Worm (Caenorhabditis elegans) whole organism, L4 larva: Measurements from ENCODE around the gene W07G1.1.

Experiments
- F44E2.7 ChIP-seq: fragments of 200-800 bp; sonication (Bioruptor generic); IDR thresholded peaks from 2 replicates; pipeline ENCODE4 v2.1.2; 2022; ENCODE audit warnings: missing genetic modification characterization, missing compliant biosample characterization
- F49E8.2 ChIP-seq: sonication (generic microtip); optimal IDR thresholded peaks from 2 replicates; lab custom pipeline; 2016; ENCODE audit warnings: missing compliant biosample characterization, mild to moderate bottlenecking, missing genetic modification characterization, borderline replicate concordance
- T26A8.4 ChIP-seq: fragments of 200-800 bp; sonication (Bioruptor generic); IDR thresholded peaks from 2 replicates; pipeline ENCODE4 v1.3.6; 2022; ENCODE audit warnings: missing genetic modification characterization, missing compliant biosample characterization
- Y105C5A.15 ChIP-seq: fragments of 200-800 bp; sonication (Bioruptor generic); IDR thresholded peaks from 2 replicates; pipeline ENCODE4 v1.3.6; 2022; ENCODE audit warnings: missing genetic modification characterization, missing compliant biosample characterization
- aha-1 ChIP-seq: fragments of 150-350 bp; peaks from one replicate; lab custom pipeline; 2014; ENCODE audit warnings: missing biosample characterization, missing genetic modification characterization
- aly-2 ChIP-seq: sonication (generic microtip); optimal IDR thresholded peaks from 2 replicates; lab custom pipeline; 2018; ENCODE audit warnings: missing biosample characterization, missing genetic modification characterization
- ama-1 ChIP-seq: fragments of 150-350 bp; optimal IDR thresholded peaks from 2 replicates; lab custom pipeline; 2014; ENCODE audit warnings: inconsistent platforms, mixed read lengths
- attf-4 ChIP-seq: sonication (generic microtip); optimal IDR thresholded peaks from 3 replicates; lab custom pipeline; 2017; ENCODE audit warnings: missing biosample characterization, missing genetic modification characterization
- ceh-28 ChIP-seq: fragments of 150-350 bp; optimal IDR thresholded peaks from 2 replicates; lab custom pipeline; 2014; ENCODE audit warnings: missing biosample characterization, missing genetic modification reagents, missing genetic modification characterization
- ceh-32 ChIP-seq: sonication (generic microtip); optimal IDR thresholded peaks from 2 replicates; lab custom pipeline; 2016; ENCODE audit warnings: mild to moderate bottlenecking, missing genetic modification characterization, missing compliant biosample characterization; ENCODE audit not compliant: poor library complexity
- ceh-62 ChIP-seq: sonication (generic microtip); optimal IDR thresholded peaks from 2 replicates; lab custom pipeline; 2017; ENCODE audit warnings: missing biosample characterization, missing genetic modification characterization
- daf-12 ChIP-seq: fragments of 150-350 bp; optimal IDR thresholded peaks from 2 replicates; lab custom pipeline; 2014; ENCODE audit warnings: missing biosample characterization, missing genetic modification reagents, missing genetic modification characterization
- daf-16 ChIP-seq, 3 experiments: sonication (generic microtip); optimal IDR thresholded peaks; 2 replicates each; lab custom pipeline; 2016 to 2017; ENCODE audit warnings: missing genetic modification characterization in 3 of 3, missing genetic modification reagents in 3 of 3, mild to moderate bottlenecking in 2 of 3, missing compliant biosample characterization in 2 of 3, missing biosample characterization in 1 of 3, moderate library complexity in 1 of 3
- daf-8 ChIP-seq: fragments of 200-800 bp; sonication (Bioruptor generic); IDR thresholded peaks from 2 replicates; pipeline ENCODE4 v1.3.6; 2022; ENCODE audit warnings: missing genetic modification characterization, missing compliant biosample characterization
- dpl-1 ChIP-seq: fragments of 150-350 bp; optimal IDR thresholded peaks from 2 replicates; lab custom pipeline; 2014; ENCODE audit warnings: missing biosample characterization, missing genetic modification reagents, missing genetic modification characterization
- dve-1 ChIP-seq: sonication (generic microtip); optimal IDR thresholded peaks from 2 replicates; lab custom pipeline; 2017; ENCODE audit warnings: antibody characterized with exemption, mild to moderate bottlenecking, missing genetic modification characterization, missing compliant biosample characterization; ENCODE audit not compliant: insufficient read depth
- egl-27 ChIP-seq: sonication (generic microtip); optimal IDR thresholded peaks from 3 replicates; lab custom pipeline; 2017; ENCODE audit warnings: missing biosample characterization, missing genetic modification reagents, missing genetic modification characterization
- egl-43 ChIP-seq: fragments of 200-800 bp; sonication (Bioruptor generic); IDR thresholded peaks from 2 replicates; pipeline ENCODE4 v1.3.6; 2022; ENCODE audit warnings: missing genetic modification reagents, missing genetic modification characterization, missing compliant biosample characterization
- gei-8 ChIP-seq: fragments of 200-800 bp; sonication (Bioruptor generic); optimal IDR thresholded peaks from 2 replicates; lab custom pipeline; 2018; ENCODE audit warnings: mild to moderate bottlenecking, missing genetic modification characterization, missing compliant biosample characterization
- hlh-11 ChIP-seq: fragments of 200-800 bp; sonication (Bioruptor generic); optimal IDR thresholded peaks from 2 replicates; lab custom pipeline; 2018; ENCODE audit warnings: mild to moderate bottlenecking, missing genetic modification characterization, missing compliant biosample characterization
- jun-1 ChIP-seq: fragments of 150-350 bp; optimal IDR thresholded peaks from 2 replicates; lab custom pipeline; 2014; ENCODE audit warnings: missing biosample characterization, missing genetic modification reagents, missing genetic modification characterization
- lim-7 ChIP-seq: fragments of 200-800 bp; sonication (Bioruptor generic); IDR thresholded peaks from 2 replicates; pipeline ENCODE4 v1.3.6; 2022; ENCODE audit warnings: missing genetic modification characterization, missing compliant biosample characterization
- lin-1 ChIP-seq: fragments of 200-800 bp; sonication (Bioruptor generic); IDR thresholded peaks from 2 replicates; pipeline ENCODE4 v1.3.6; 2022; ENCODE audit warnings: missing genetic modification reagents, missing genetic modification characterization, missing compliant biosample characterization
- lin-13 ChIP-seq: fragments of 150-350 bp; optimal IDR thresholded peaks from 2 replicates; lab custom pipeline; 2014; ENCODE audit warnings: missing biosample characterization, missing genetic modification reagents, missing genetic modification characterization
- lin-15B ChIP-seq: fragments of 150-350 bp; sonication (generic microtip); optimal IDR thresholded peaks from 3 replicates; lab custom pipeline; 2014; ENCODE audit warnings: missing biosample characterization, missing genetic modification characterization
- lin-38 ChIP-seq: fragments of 200-800 bp; sonication (Bioruptor generic); IDR thresholded peaks from 2 replicates; pipeline ENCODE4 v1.3.6; 2022; ENCODE audit warnings: missing genetic modification reagents, missing genetic modification characterization, missing compliant biosample characterization
- lin-39 ChIP-seq: fragments of 150-350 bp; optimal IDR thresholded peaks from 2 replicates; lab custom pipeline; 2014; ENCODE audit warnings: missing biosample characterization, missing genetic modification reagents, missing genetic modification characterization
- mdl-1 ChIP-seq, 2 experiments: fragments of 150-350 bp in 1 of 2; sonication (generic microtip) in 1 of 2; optimal IDR thresholded peaks; 2 replicates each; lab custom pipeline; 2014 to 2017; ENCODE audit warnings: missing biosample characterization in 2 of 2, missing genetic modification characterization in 2 of 2
- mxl-3 ChIP-seq: fragments of 200-800 bp; sonication (Bioruptor generic); optimal IDR thresholded peaks from 2 replicates; lab custom pipeline; 2018; ENCODE audit warnings: mild to moderate bottlenecking, missing genetic modification characterization, missing compliant biosample characterization
- nhr-10 ChIP-seq: fragments of 150-350 bp; optimal IDR thresholded peaks from 2 replicates; lab custom pipeline; 2014; ENCODE audit warnings: missing biosample characterization, missing genetic modification characterization
- nhr-11 ChIP-seq: fragments of 150-350 bp; optimal IDR thresholded peaks from 2 replicates; lab custom pipeline; 2014; ENCODE audit warnings: missing biosample characterization, missing genetic modification characterization
- nhr-111 ChIP-seq: fragments of 200-800 bp; sonication (Bioruptor generic); optimal IDR thresholded peaks from 2 replicates; lab custom pipeline; 2018; ENCODE audit warnings: mild to moderate bottlenecking, missing genetic modification characterization, missing compliant biosample characterization
- nhr-237 ChIP-seq: sonication (generic microtip); optimal IDR thresholded peaks from 2 replicates; lab custom pipeline; 2017; ENCODE audit warnings: missing biosample characterization, missing genetic modification characterization
- nhr-28 ChIP-seq: fragments of 150-350 bp; optimal IDR thresholded peaks from 2 replicates; lab custom pipeline; 2014; ENCODE audit warnings: missing biosample characterization, missing genetic modification characterization
- nhr-41 ChIP-seq: fragments of 200-800 bp; sonication (Bioruptor generic); IDR thresholded peaks from 2 replicates; pipeline ENCODE4 v1.3.6; 2022; ENCODE audit warnings: missing genetic modification reagents, missing genetic modification characterization, missing compliant biosample characterization
- nhr-42 ChIP-seq: fragments of 200-800 bp; sonication (Bioruptor generic); IDR thresholded peaks from 2 replicates; pipeline ENCODE4 v1.3.6; 2022; ENCODE audit warnings: missing genetic modification characterization, missing compliant biosample characterization
- nhr-6 ChIP-seq: fragments of 150-350 bp; optimal IDR thresholded peaks from 2 replicates; lab custom pipeline; 2014; ENCODE audit warnings: missing biosample characterization, missing genetic modification characterization
- nhr-76 ChIP-seq: fragments of 150-350 bp; optimal IDR thresholded peaks from 2 replicates; lab custom pipeline; 2014; ENCODE audit warnings: missing biosample characterization, missing genetic modification characterization
- php-3 ChIP-seq: fragments of 200-800 bp; sonication (Bioruptor generic); IDR thresholded peaks from 2 replicates; pipeline ENCODE4 v1.3.6; 2022; ENCODE audit warnings: missing genetic modification reagents, missing genetic modification characterization, missing compliant biosample characterization
- rbr-2 ChIP-seq: sonication (generic microtip); optimal IDR thresholded peaks from 2 replicates; lab custom pipeline; 2016; ENCODE audit warnings: missing genotype, missing genetic modification characterization, missing compliant biosample characterization
- set-16 ChIP-seq: fragments of 200-800 bp; sonication (Bioruptor generic); IDR thresholded peaks from 2 replicates; pipeline ENCODE4 v1.3.6; 2022; ENCODE audit warnings: missing genetic modification reagents, missing genetic modification characterization, missing compliant biosample characterization
- snpc-4 ChIP-seq: fragments of 150-350 bp; optimal IDR thresholded peaks from 2 replicates; lab custom pipeline; 2014; ENCODE audit warnings: missing biosample characterization, missing genetic modification characterization
- tra-1 ChIP-seq: fragments of 200-800 bp; sonication (Bioruptor generic); IDR thresholded peaks from 2 replicates; pipeline ENCODE4 v1.3.6; 2022; ENCODE audit warnings: missing genetic modification reagents, missing genetic modification characterization, missing compliant biosample characterization
- unc-62 ChIP-seq, 3 experiments: fragments of 150-350 bp in 1 of 3; sonication (generic microtip); optimal IDR thresholded peaks in 2 of 3; peaks in 1 of 3; 1 replicate in 1 of 3; 2 replicates in 2 of 3; lab custom pipeline; 2014 to 2017; ENCODE audit warnings: missing biosample characterization in 3 of 3, missing genetic modification characterization in 3 of 3, missing genetic modification reagents in 3 of 3, missing genotype in 1 of 3
- vab-7 ChIP-seq: fragments of 200-800 bp; sonication (Bioruptor generic); IDR thresholded peaks from 2 replicates; pipeline ENCODE4 v1.3.6; 2022; ENCODE audit warnings: missing genetic modification reagents, missing genetic modification characterization, missing compliant biosample characterization
- zag-1 ChIP-seq: fragments of 150-350 bp; optimal IDR thresholded peaks from 2 replicates; lab custom pipeline; 2014; ENCODE audit warnings: missing biosample characterization, missing genetic modification characterization
- zfp-2 ChIP-seq: sonication (generic microtip); optimal IDR thresholded peaks from 2 replicates; lab custom pipeline; 2016; ENCODE audit warnings: mild to moderate bottlenecking, missing genetic modification characterization, missing compliant biosample characterization
- zfp-3 ChIP-seq: fragments of 200-800 bp; sonication (Bioruptor generic); conservative IDR thresholded peaks from 2 replicates; pipeline ENCODE4 v1.3.6; 2022; ENCODE audit warnings: missing genetic modification reagents, missing genetic modification characterization, missing compliant biosample characterization
- zip-11 ChIP-seq: fragments of 200-800 bp; sonication (Bioruptor generic); IDR thresholded peaks from 2 replicates; pipeline ENCODE4 v1.3.6; 2022; ENCODE audit warnings: missing genetic modification characterization, missing compliant biosample characterization

W07G1.1 gene

DNA sequence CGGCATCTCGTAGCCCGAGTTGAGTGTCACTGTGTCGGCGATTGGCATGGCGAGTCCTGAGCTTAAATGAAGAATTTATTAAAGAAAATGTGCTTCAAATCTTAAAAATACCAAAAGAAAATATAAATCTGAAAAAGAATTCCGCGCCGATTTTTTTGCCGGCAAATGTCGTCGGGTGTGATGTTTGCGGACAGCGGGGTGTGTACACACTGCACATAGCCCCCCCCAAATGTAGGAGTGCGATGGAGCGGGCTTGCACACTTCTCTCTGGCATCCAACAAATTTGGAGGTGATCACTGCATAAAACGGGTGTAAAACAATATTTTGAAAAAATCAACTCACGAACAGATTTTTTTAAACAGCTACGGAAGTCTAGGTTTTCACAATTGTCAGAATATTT is 36.7 kb upstream of the W07G1.1 start, which contains the start of gene Y39G8B.2 (continued):
- peak; percentile 89 for TF ChIP-seq dve-1 (tag; lab: Kevin White, UChicago)
- TF ChIP-seq nhr-237 (tag; lab: Kevin White, UChicago) = no peak
- no peak for TF ChIP-seq ama-1 (lab: Kevin White, UChicago)
- TF ChIP-seq daf-12 = no peak
- peak in 1 of 2 experiments; percentile 54 for TF ChIP-seq mdl-1 (tag; optimal IDR thresholded peaks at IDR 0.05; lab: Kevin White, UChicago)
- TF ChIP-seq rbr-2 (tag; lab: Kevin White, UChicago) = peak; percentile 88
- no peak for TF ChIP-seq F44E2.7 (GFP tag; lab: Robert Waterston, UW)
- TF ChIP-seq ceh-32 (tag; lab: Kevin White, UChicago) = no peak
- TF ChIP-seq zfp-2 = peak; percentile 14
- TF ChIP-seq F49E8.2 = no peak
- TF ChIP-seq set-16 (GFP tag; lab: Robert Waterston, UW) = no peak
- peak; percentile 76 for TF ChIP-seq mxl-3 (GFP tag; lab: Kevin White, UChicago)
- peak; percentile 74 for TF ChIP-seq nhr-6 (tag; lab: Kevin White, UChicago)
- TF ChIP-seq snpc-4 (tag; lab: Kevin White, UChicago) = no peak
- TF ChIP-seq nhr-76 (tag; lab: Kevin White, UChicago) = no peak
- TF ChIP-seq daf-8 (GFP tag; lab: Robert Waterston, UW) = no peak
- TF ChIP-seq nhr-111 (GFP tag; lab: Kevin White, UChicago) = no peak
- no peak for TF ChIP-seq zip-11 (GFP tag; lab: Robert Waterston, UW)
- no peak for TF ChIP-seq egl-43 (GFP tag; lab: Robert Waterston, UW)
- no peak for TF ChIP-seq daf-16 (GFP tag; optimal IDR thresholded peaks at IDR 0.05; lab: Kevin White, UChicago)
- peak; percentile 71 for TF ChIP-seq daf-16 (tag; optimal IDR thresholded peaks at IDR 0.05; lab: Kevin White, UChicago)
- TF ChIP-seq ceh-28 = no peak
- no peak for TF ChIP-seq lim-7 (GFP tag; lab: Robert Waterston, UW)
- peak in 1 of 2 experiments; percentile 97 for TF ChIP-seq unc-62 (GFP tag; optimal IDR thresholded peaks at IDR 0.05 in 1 of 2; lab: Kevin White, UChicago)
- TF ChIP-seq unc-62 (tag; optimal IDR thresholded peaks at IDR 0.05; lab: Kevin White, UChicago) = no peak
- TF ChIP-seq lin-38 (GFP tag; lab: Robert Waterston, UW) = no peak
- TF ChIP-seq lin-39 = no peak
- peak; percentile 72 for TF ChIP-seq nhr-11 (tag; lab: Kevin White, UChicago)
- no peak for TF ChIP-seq php-3 (GFP tag; lab: Robert Waterston, UW)
- peak; percentile 98 for TF ChIP-seq aha-1 (tag; lab: Kevin White, UChicago)

DNA sequence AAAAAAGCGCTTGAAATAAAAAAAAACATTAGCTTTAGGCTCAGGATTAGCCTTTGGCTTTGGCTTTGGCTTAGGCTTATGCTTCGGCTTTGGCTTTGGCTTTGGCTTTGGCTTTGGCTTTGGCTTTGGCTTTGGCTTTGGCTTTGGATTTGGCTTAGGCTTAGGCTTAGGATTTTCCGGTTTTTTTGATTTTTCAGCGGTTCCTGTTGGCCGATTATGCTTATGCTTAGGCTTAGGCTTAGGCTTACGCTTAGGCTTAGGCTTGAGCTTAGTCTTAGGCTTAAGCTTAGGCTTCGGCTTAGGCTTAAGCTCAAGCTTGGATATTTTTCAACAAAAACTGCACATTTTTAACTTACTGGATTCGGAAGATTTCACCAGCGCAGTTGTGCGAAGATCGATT is 34.7 kb upstream of the W07G1.1 start:
- no peak for TF ChIP-seq lin-15B (tag; lab: Kevin White, UChicago)
- 0 out of 2 replicates have a peak, but pooled peaks have one; percentile 19 for TF ChIP-seq nhr-42
- TF ChIP-seq tra-1 = 0 out of 2 replicates have a peak, but pooled peaks have one; percentile 4

DNA sequence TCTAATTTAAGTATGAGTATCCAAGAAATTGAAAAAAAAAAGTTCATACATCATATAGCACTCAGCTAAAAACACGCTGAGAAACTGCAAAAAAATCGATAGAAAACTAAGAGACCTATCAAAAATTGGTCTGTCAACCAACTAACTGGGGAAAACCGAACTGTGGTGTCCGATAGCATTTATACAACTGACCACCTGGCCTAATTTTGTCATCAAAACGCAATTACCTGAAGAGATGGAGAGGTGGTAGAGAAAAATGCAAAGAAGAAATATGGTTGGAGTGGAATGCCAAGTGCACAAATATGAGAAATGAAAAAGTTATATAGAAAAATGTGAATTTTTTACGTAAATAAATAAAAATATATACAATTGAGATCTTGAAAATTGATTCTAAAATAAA is 34.1 kb upstream of the W07G1.1 start, which contains the start of gene Y39G8B.1:
Y39G8B.1 (minus strand) TSS at position 299 of the 400 bp plus-strand sequence.
- peak; percentile 27 for TF ChIP-seq hlh-11 (tag; lab: Kevin White, UChicago)
- no peak for TF ChIP-seq aly-2 (tag; lab: Kevin White, UChicago)
- TF ChIP-seq nhr-41 (GFP tag; lab: Robert Waterston, UW) = no peak
- TF ChIP-seq jun-1 (tag; lab: Kevin White, UChicago) = no peak
- no peak for TF ChIP-seq vab-7 (GFP tag; lab: Robert Waterston, UW)
- no peak for TF ChIP-seq egl-27
- no peak for TF ChIP-seq attf-4 (tag; lab: Kevin White, UChicago)
- no peak for TF ChIP-seq T26A8.4
- TF ChIP-seq ceh-32 (tag; lab: Kevin White, UChicago) = no peak
- TF ChIP-seq lin-38 (GFP tag; lab: Robert Waterston, UW) = no peak
- no peak for TF ChIP-seq gei-8
- no peak for TF ChIP-seq egl-43 (GFP tag; lab: Robert Waterston, UW)
- no peak for TF ChIP-seq Y105C5A.15 (GFP tag; lab: Robert Waterston, UW)
- TF ChIP-seq nhr-28 (tag; lab: Kevin White, UChicago) = peak; percentile 51
- no peak for TF ChIP-seq zip-11 (GFP tag; lab: Robert Waterston, UW)
- peak; percentile 7 for TF ChIP-seq dpl-1 (GFP tag; lab: Kevin White, UChicago)
- no peak for TF ChIP-seq ceh-62 (tag; lab: Kevin White, UChicago)
- TF ChIP-seq zfp-3 = no peak
- TF ChIP-seq snpc-4 (tag; lab: Kevin White, UChicago) = no peak
- TF ChIP-seq lin-13 (GFP tag; lab: Kevin White, UChicago) = no peak
- TF ChIP-seq nhr-10 (tag; lab: Kevin White, UChicago) = no peak
- no peak for TF ChIP-seq aha-1 (tag; lab: Kevin White, UChicago)
- TF ChIP-seq zag-1 (tag; lab: Kevin White, UChicago) = no peak
- no peak for TF ChIP-seq lin-1 (GFP tag; lab: Robert Waterston, UW)
- no peak for TF ChIP-seq lin-39
